Worm (Caenorhabditis elegans) whole organism, L4 larva: ENCODE results near the gene grl-29.

Experiments used
- ces-1 ChIP-seq: fragments of 150-350 bp; sonication (generic microtip); optimal IDR thresholded peaks from 4 replicates; lab custom pipeline; 2014; ENCODE audit warnings: missing biosample characterization, missing genetic modification reagents, missing genetic modification characterization
- hlh-11 ChIP-seq: fragments of 200-800 bp; sonication (Bioruptor generic); optimal IDR thresholded peaks from 2 replicates; lab custom pipeline; 2018; ENCODE audit warnings: mild to moderate bottlenecking, missing genetic modification characterization, missing compliant biosample characterization
- jun-1 ChIP-seq: fragments of 150-350 bp; optimal IDR thresholded peaks from 2 replicates; lab custom pipeline; 2014; ENCODE audit warnings: missing biosample characterization, missing genetic modification reagents, missing genetic modification characterization

DNA sequence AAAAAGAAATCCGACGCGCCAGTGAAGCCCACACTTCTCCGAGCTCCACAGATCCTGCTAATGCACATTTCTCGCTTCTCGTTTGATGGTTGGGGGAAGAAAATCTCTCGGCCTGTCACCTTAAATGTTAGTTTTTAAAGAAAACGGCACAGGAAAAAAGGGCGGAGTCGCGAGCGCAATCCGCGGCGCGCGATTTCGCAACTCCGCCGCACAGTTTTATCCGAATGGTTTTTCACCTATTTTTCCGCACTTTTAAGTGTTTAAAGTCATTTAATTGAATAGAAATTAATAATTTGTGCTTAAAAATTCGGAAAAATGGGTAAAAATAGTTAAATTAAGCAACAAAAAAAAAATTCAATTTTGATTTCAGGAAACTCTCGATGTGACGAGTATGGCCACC, 32.6 kb upstream of the grl-29 start:
- TF ChIP-seq hlh-11 (no peak), jun-1 (no peak), ces-1 (no peak)
